Worm (Caenorhabditis elegans): Measurements from ENCODE around the gene ntl-9.

ce11 chrIII:4906896-4907295 lies 37.4 kb upstream of the ntl-9 start, which contains the start of gene rom-1:
- TF ChIP-seq pag-3 (tag; optimal IDR thresholded peaks at IDR 0.05; ENCODE audit: borderline replicate concordance) (no peak), fkh-10 (GFP tag; optimal IDR thresholded peaks at IDR 0.05) (no peak), nfya-1 (tag; optimal IDR thresholded peaks at IDR 0.05) (no peak), pqm-1 (tag; optimal IDR thresholded peaks at IDR 0.05) (no peak), hlh-6 (tag; optimal IDR thresholded peaks at IDR 0.05) (no peak), eyg-1 (tag; optimal IDR thresholded peaks at IDR 0.05) (no peak), hlh-30 (tag; optimal IDR thresholded peaks at IDR 0.05; ENCODE audit: insufficient read depth) (no peak), hlh-8 (tag; optimal IDR thresholded peaks at IDR 0.05) (no peak), tbx-7 (tag; optimal IDR thresholded peaks at IDR 0.05) (no peak), ceh-2 (tag; optimal IDR thresholded peaks at IDR 0.05) (no peak), ceh-14 (tag; optimal IDR thresholded peaks at IDR 0.05) (no peak), nhr-11 (tag; optimal IDR thresholded peaks at IDR 0.05) (no peak), F13H6.1 (tag; optimal IDR thresholded peaks at IDR 0.05) (no peak), dve-1 (tag; optimal IDR thresholded peaks at IDR 0.05) (no peak)
